Fruit fly (Drosophila melanogaster): Measurements from ENCODE around the gene Sgs8.

Sgs8 gene

dm6 chr3L:11551949-11552348 lies 42.8 kb upstream of the Sgs8 start (continued):
- TF ChIP-seq Fer1 (GFP tag; optimal IDR thresholded peaks at IDR 0.05) (no peak), Dll (GFP tag; IDR thresholded peaks at IDR 0.05; ENCODE audit: partially characterized antibody) (no peak), CG6854 (GFP tag; optimal IDR thresholded peaks at IDR 0.05) (no peak), sima (GFP tag; optimal IDR thresholded peaks at IDR 0.05) (no peak), CG9609 (GFP tag; optimal IDR thresholded peaks at IDR 0.05) (no peak), ssp (GFP tag; IDR thresholded peaks at IDR 0.05) (peak; percentile 38), Ravus (GFP tag; IDR thresholded peaks at IDR 0.05) (no peak), bcd (GFP tag; optimal IDR thresholded peaks at IDR 0.05) (peak; percentile 12), CG16779 (GFP tag; IDR thresholded peaks at IDR 0.05) (no peak), Dbx (GFP tag; IDR thresholded peaks at IDR 0.05) (no peak), CG33213 (GFP tag; optimal IDR thresholded peaks at IDR 0.05) (no peak), CG10462 (GFP tag; optimal IDR thresholded peaks at IDR 0.05) (peak; percentile 22), dpn (GFP tag; optimal IDR thresholded peaks at IDR 0.05) (peak; percentile 19 to 37), odd (GFP tag; optimal IDR thresholded peaks at IDR 0.05) (no peak), run (tag; optimal IDR thresholded peaks at IDR 0.05) (no peak), nau (GFP tag; optimal IDR thresholded peaks at IDR 0.05) (no peak), Oaz (GFP tag; IDR thresholded peaks at IDR 0.05) (no peak), dmrt99B (tag; optimal IDR thresholded peaks at IDR 0.05) (peak; percentile 60), CG3065 (GFP tag; optimal IDR thresholded peaks at IDR 0.05) (no peak), gce (GFP tag; IDR thresholded peaks at IDR 0.05) (no peak), eve (GFP tag; optimal IDR thresholded peaks at IDR 0.05) (peak in 1 of 2 experiments; percentile 16), HLH54F (GFP tag; optimal IDR thresholded peaks at IDR 0.05) (no peak), zen (tag; optimal IDR thresholded peaks at IDR 0.05) (no peak), Doc3 (GFP tag; IDR thresholded peaks at IDR 0.05; ENCODE audit: partially characterized antibody) (no peak), crol (GFP tag; IDR thresholded peaks at IDR 0.05) (no peak), ranshi (GFP tag; IDR thresholded peaks at IDR 0.05) (0 out of 2 replicates have a peak, but pooled peaks have one; percentile 24), CG15269 (tag; optimal IDR thresholded peaks at IDR 0.05) (peak; percentile 30), mirr (GFP tag; optimal IDR thresholded peaks at IDR 0.05) (no peak), dm (GFP tag; optimal IDR thresholded peaks at IDR 0.05) (no peak), Hr39 (optimal IDR thresholded peaks at IDR 0.05) (no peak), D (optimal IDR thresholded peaks at IDR 0.05) (no peak), D (GFP tag; optimal IDR thresholded peaks at IDR 0.05) (peak; percentile 23), Hand (GFP tag; optimal IDR thresholded peaks at IDR 0.05) (no peak), pzg (GFP tag; optimal IDR thresholded peaks at IDR 0.05) (no peak), pum (GFP tag; optimal IDR thresholded peaks at IDR 0.05) (no peak), pfk (GFP tag; optimal IDR thresholded peaks at IDR 0.05) (no peak), ap (GFP tag; IDR thresholded peaks at IDR 0.05) (no peak), CG3407 (GFP tag; optimal IDR thresholded peaks at IDR 0.05) (peak; percentile 3), vnd (GFP tag; IDR thresholded peaks at IDR 0.05; ENCODE audit: partially characterized antibody) (0 out of 3 replicates have a peak, but pooled peaks have one; percentile 19), CG9215 (GFP tag; IDR thresholded peaks at IDR 0.05) (no peak), h (optimal IDR thresholded peaks at IDR 0.05) (no peak), CG11723 (GFP tag; optimal IDR thresholded peaks at IDR 0.05) (no peak), psq (GFP tag; optimal IDR thresholded peaks at IDR 0.05) (no peak), lmd (GFP tag; IDR thresholded peaks at IDR 0.05) (0 out of 2 replicates have a peak, but pooled peaks have one; percentile 23), tup (GFP tag; optimal IDR thresholded peaks at IDR 0.05) (no peak), CG15696 (tag; optimal IDR thresholded peaks at IDR 0.05) (peak; percentile 47), tgo (GFP tag; IDR thresholded peaks at IDR 0.05) (0 out of 3 replicates have a peak, but pooled peaks have one; percentile 43), crc (GFP tag; optimal IDR thresholded peaks at IDR 0.05) (no peak), PHDP (tag; optimal IDR thresholded peaks at IDR 0.05) (peak; percentile 36), CG12769 (tag; optimal IDR thresholded peaks at IDR 0.05) (no peak), emc (GFP tag; optimal IDR thresholded peaks at IDR 0.05) (no peak), CG12299 (tag; optimal IDR thresholded peaks at IDR 0.05) (no peak), CG13775 (GFP tag; optimal IDR thresholded peaks at IDR 0.05) (peak; percentile 11)
